Worm (Caenorhabditis elegans): ENCODE results near the gene nhr-166.

Gene nhr-166

DNA sequence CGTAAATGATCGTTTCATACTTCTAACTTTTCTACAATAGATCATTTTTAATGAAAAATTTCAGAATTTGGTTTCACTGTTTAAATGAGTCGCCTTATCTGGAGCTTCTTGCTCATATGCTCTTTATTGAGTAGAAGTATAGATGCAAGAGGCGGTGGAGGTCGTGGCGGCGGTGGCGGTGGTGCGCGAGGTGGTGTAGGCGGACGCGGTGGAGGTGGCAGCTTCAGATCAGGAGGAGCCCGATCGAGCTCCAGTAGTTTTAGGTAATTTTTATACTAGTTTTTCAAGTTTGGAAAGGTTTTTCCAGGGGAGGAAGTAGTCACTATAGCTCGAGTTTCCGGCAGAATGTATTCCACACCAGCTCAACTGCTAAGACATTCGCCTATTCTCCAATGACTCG lies 22.8 kb downstream of the nhr-166 start, which contains the start of gene F53C3.3:
Gene F53C3.3, plus strand, starts transcription at position 59 of the 400 bp plus-strand sequence.
- TF ChIP-seq nhr-2 (tag; optimal IDR thresholded peaks at IDR 0.05) (no peak), blmp-1 (tag; optimal IDR thresholded peaks at IDR 0.05) (no peak), snpc-4 (tag; optimal IDR thresholded peaks at IDR 0.05) (no peak), M03D4.4 (tag; optimal IDR thresholded peaks at IDR 0.05) (no peak), nhr-237 (tag; optimal IDR thresholded peaks at IDR 0.05) (no peak), sem-2 (GFP tag; optimal IDR thresholded peaks at IDR 0.05) (no peak), unc-120 (tag; optimal IDR thresholded peaks at IDR 0.05; ENCODE audit: poor library complexity, severe bottlenecking) (no peak)

DNA sequence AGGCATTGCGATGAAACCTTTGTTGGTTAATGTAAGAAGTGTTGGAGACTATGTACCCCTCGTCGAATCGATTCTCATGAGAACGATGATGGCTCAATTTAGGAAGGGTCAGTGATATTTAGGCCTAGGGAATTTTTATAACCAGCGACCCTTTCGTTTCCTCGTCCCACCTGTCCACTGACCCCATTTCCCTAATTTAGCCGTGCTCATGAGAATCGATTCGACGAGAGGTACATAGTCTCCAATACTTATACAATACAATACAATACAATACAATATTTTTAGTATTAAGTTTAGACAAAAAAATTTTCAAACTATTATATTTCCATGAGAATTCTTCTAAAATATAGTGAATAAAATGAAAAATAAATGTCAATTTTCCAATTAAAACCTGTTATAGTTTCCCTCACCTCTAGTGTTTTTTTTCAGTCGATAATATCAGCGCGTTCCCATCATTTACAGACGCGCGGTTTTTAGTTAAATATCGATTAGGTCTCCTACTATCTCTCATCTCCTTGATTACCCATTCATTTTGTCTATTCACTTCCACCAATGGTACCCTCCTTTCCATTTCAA lies 26.7 kb downstream of the nhr-166 start, which contains the start of the genes F53C3.11 and fbxb-103:
Gene F53C3.11, minus strand, starts transcription at position 101 of the 576 bp plus-strand sequence.
Gene fbxb-103, plus strand, starts transcription at position 526 of the 576 bp plus-strand sequence.
- TF ChIP-seq nhr-28 (tag; optimal IDR thresholded peaks at IDR 0.05) (no peak), ces-1 (GFP tag; optimal IDR thresholded peaks at IDR 0.05) (no peak), tbx-8 (GFP tag; optimal IDR thresholded peaks at IDR 0.05) (no peak), zip-8 (tag; optimal IDR thresholded peaks at IDR 0.05) (no peak), mab-5 (tag; optimal IDR thresholded peaks at IDR 0.05) (no peak), lsy-2 (tag; optimal IDR thresholded peaks at IDR 0.05) (no peak), ham-2 (GFP tag; optimal IDR thresholded peaks at IDR 0.05) (no peak), ceh-83 (GFP tag; optimal IDR thresholded peaks at IDR 0.05) (no peak), ceh-39 (tag; optimal IDR thresholded peaks at IDR 0.05) (no peak), hlh-1 (tag; optimal IDR thresholded peaks at IDR 0.05) (no peak), unc-120 (tag; optimal IDR thresholded peaks at IDR 0.05; ENCODE audit: poor library complexity, severe bottlenecking) (no peak), mep-1 (tag; optimal IDR thresholded peaks at IDR 0.05) (no peak)

DNA sequence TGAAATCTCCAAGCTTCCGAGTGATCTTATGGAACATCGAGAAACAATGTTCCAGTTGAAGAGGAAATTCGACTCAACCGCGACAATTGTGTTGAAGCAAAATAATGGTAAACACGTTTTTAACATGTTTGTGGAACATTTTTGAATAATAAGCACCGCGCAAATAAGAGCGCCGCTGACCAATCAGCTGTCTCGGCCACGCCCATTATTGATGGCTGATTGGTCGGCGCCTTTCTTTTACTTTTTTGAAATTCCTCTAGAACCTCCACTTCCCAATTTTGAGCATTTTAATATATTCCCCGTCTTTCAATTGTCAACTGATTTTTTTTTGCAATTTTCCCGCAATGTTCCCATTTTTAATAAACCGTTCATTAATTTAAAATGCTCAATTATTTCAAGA lies 28.1 kb downstream of the nhr-166 start:
- TF ChIP-seq tbx-8 (GFP tag; optimal IDR thresholded peaks at IDR 0.05) (no peak), lin-13 (tag; optimal IDR thresholded peaks at IDR 0.05) (no peak), M03D4.4 (tag; optimal IDR thresholded peaks at IDR 0.05) (no peak), nhr-12 (tag; optimal IDR thresholded peaks at IDR 0.05) (no peak), lsy-2 (tag; optimal IDR thresholded peaks at IDR 0.05) (no peak), unc-120 (tag; optimal IDR thresholded peaks at IDR 0.05; ENCODE audit: poor library complexity, severe bottlenecking) (no peak), unc-62 (GFP tag; optimal IDR thresholded peaks at IDR 0.05) (no peak), elt-3 (tag; optimal IDR thresholded peaks at IDR 0.05) (no peak), cnd-1 (tag; optimal IDR thresholded peaks at IDR 0.05) (no peak), lin-32 (GFP tag; optimal IDR thresholded peaks at IDR 0.05) (no peak), pha-4 (tag; optimal IDR thresholded peaks at IDR 0.05) (no peak), ztf-11 (tag; optimal IDR thresholded peaks at IDR 0.05) (no peak)

DNA sequence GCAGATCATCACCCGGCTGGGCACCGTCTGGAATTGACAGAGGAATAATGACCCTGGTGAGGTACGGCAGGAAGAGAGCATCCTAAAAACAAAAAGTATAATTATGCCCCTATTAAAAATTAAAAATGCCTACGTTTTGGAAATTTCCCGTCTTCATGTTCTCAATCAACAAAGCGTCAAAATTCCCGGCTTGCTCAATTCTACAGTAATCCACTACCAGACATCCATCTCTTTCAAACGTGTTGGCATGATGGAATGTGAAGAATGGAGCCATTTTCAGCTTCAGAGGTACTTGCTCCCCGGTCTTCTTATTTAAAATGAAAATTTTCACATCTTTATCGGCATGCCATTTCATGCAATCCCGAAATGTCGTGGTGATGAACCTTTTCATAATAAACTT lies 29.3 kb downstream of the nhr-166 start:
- no peak for TF ChIP-seq flh-1 (GFP tag; optimal IDR thresholded peaks at IDR 0.05)
- no peak for TF ChIP-seq nhr-237 (tag; optimal IDR thresholded peaks at IDR 0.05)
- no peak for TF ChIP-seq lsy-2 (tag; optimal IDR thresholded peaks at IDR 0.05)
- no peak for TF ChIP-seq nhr-76 (tag; optimal IDR thresholded peaks at IDR 0.05)
- TF ChIP-seq mep-1 (tag; optimal IDR thresholded peaks at IDR 0.05): no peak
- TF ChIP-seq zip-8 (tag; optimal IDR thresholded peaks at IDR 0.05): no peak
- TF ChIP-seq ces-1 (GFP tag; optimal IDR thresholded peaks at IDR 0.05): no peak
- no peak for TF ChIP-seq drap-1 (GFP tag; optimal IDR thresholded peaks at IDR 0.05)
- no peak for TF ChIP-seq ceh-83 (GFP tag; optimal IDR thresholded peaks at IDR 0.05)
- TF ChIP-seq ztf-11 (tag; optimal IDR thresholded peaks at IDR 0.05): no peak
- no peak for TF ChIP-seq pha-4 (tag; optimal IDR thresholded peaks at IDR 0.05)
- no peak for TF ChIP-seq nhr-12 (tag; optimal IDR thresholded peaks at IDR 0.05)
- TF ChIP-seq unc-120 (tag; optimal IDR thresholded peaks at IDR 0.05; ENCODE audit: poor library complexity, severe bottlenecking): no peak

DNA sequence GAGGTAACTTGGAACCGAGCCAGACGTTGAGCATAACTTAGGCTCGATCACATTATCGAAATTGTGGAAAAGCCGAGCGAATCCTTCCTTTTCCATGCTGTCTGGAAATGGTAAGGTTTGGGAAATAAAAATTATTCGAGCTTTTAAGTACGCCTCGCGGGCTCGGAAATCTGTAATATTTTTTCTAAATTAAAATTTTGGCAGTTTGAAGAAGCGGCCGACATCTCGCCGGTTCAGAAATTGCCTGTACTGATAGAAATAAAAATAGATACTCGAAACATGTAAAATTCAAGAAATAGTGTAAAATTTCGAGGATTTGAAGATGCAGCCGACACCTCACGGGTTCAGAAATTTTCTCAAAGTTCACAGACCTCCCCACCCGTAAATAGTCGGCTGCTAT lies 30.7 kb downstream of the nhr-166 start, which contains the start of gene bcmo-2:
Gene bcmo-2, minus strand, starts transcription at position 101 of the 400 bp plus-strand sequence.
- no peak for TF ChIP-seq ceh-39 (tag; optimal IDR thresholded peaks at IDR 0.05)
- no peak for TF ChIP-seq hlh-1 (tag; optimal IDR thresholded peaks at IDR 0.05)
- no peak for TF ChIP-seq ham-2 (GFP tag; optimal IDR thresholded peaks at IDR 0.05)
- TF ChIP-seq tbx-8 (GFP tag; optimal IDR thresholded peaks at IDR 0.05): no peak
- no peak for TF ChIP-seq bed-3 (GFP tag; optimal IDR thresholded peaks at IDR 0.05)
- no peak for TF ChIP-seq elt-3 (tag; optimal IDR thresholded peaks at IDR 0.05)
- no peak for TF ChIP-seq mep-1 (tag; optimal IDR thresholded peaks at IDR 0.05)
- no peak for TF ChIP-seq lin-32 (GFP tag; optimal IDR thresholded peaks at IDR 0.05)
- TF ChIP-seq zip-8 (tag; optimal IDR thresholded peaks at IDR 0.05): no peak
- TF ChIP-seq lsy-2 (tag; optimal IDR thresholded peaks at IDR 0.05): no peak
- TF ChIP-seq lin-13 (tag; optimal IDR thresholded peaks at IDR 0.05): no peak

Data from whole organism, mixed stage, embryonic.